Worm (Caenorhabditis elegans) whole organism, young adult: Measurements from ENCODE around the gene mdt-17.

ENCODE experiments used
- F39B2.1 ChIP-seq: fragments of 200-800 bp; sonication (Bioruptor generic); IDR thresholded peaks from 2 replicates; pipeline ENCODE4 v1.3.6; 2022; ENCODE audit warnings: missing genetic modification reagents, missing genetic modification characterization, missing compliant biosample characterization
- ama-1 ChIP-seq, 3 experiments: fragments of 150-350 bp in 1 of 3; sonication (generic microtip) in 2 of 3; optimal IDR thresholded peaks; 2 replicates each; lab custom pipeline; 2014 to 2018; ENCODE audit warnings: missing biosample characterization in 2 of 3, missing genetic modification characterization in 2 of 3, missing genetic modification reagents in 2 of 3
- bed-1 ChIP-seq: fragments of 200-800 bp; sonication (Bioruptor generic); IDR thresholded peaks from 2 replicates; pipeline ENCODE4 v1.3.6; 2022; ENCODE audit warnings: missing genetic modification reagents, missing genetic modification characterization, missing compliant biosample characterization
- let-607 ChIP-seq, 2 experiments: fragments of 200-800 bp in 1 of 2; sonication (Bioruptor generic) in 1 of 2; sonication (generic microtip) in 1 of 2; optimal IDR thresholded peaks; 2 replicates each; lab custom pipeline; 2016 to 2018; ENCODE audit warnings: mild to moderate bottlenecking in 2 of 2, missing compliant biosample characterization in 2 of 2, missing genetic modification characterization in 2 of 2, moderate library complexity in 2 of 2, missing genotype in 1 of 2
- snpc-4 ChIP-seq, 5 experiments: fragments of 150-350 bp in 1 of 5; sonication (generic microtip) in 4 of 5; optimal IDR thresholded peaks; 2 replicates each; lab custom pipeline; 2014 to 2018; ENCODE audit warnings: missing genetic modification characterization in 5 of 5, missing biosample characterization in 3 of 5, antibody characterized with exemption in 2 of 5, mild to moderate bottlenecking in 2 of 5, missing compliant biosample characterization in 2 of 5, missing genotype in 2 of 5, moderate library complexity in 2 of 5, missing genetic modification reagents in 1 of 5
- ztf-18 ChIP-seq: sonication (generic microtip); optimal IDR thresholded peaks from 2 replicates; lab custom pipeline; 2016; ENCODE audit warnings: missing genotype, mild to moderate bottlenecking, missing genetic modification characterization, missing compliant biosample characterization

DNA sequence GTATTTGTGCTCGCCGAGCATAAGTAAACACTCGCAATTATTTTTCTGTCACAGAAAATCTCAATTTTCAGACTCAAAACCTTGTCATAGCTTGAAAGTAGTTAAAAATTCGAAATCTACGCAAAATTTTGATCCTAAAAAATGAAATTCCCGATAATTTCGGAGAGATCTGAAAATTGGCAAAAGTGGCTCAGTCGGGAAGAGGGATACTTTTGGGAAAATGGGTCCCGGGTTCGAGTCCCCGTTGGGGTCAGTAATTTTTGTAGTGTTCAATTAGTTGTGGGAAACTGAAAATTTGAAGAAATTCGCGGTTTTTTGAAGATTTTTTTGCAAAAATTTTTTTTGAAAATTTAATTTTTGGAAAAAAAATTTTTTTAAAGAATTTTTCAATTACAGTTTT is 9.9 kb upstream of the mdt-17 start:
- TF ChIP-seq ama-1 (optimal IDR thresholded peaks at IDR 0.05; lab: Kevin White, UChicago) (no peak), ama-1 (GFP tag; optimal IDR thresholded peaks at IDR 0.05; lab: Kevin White, UChicago) (no peak), bed-1 (no peak), snpc-4 (GFP tag; optimal IDR thresholded peaks at IDR 0.05; lab: Kevin White, UChicago) (no peak), snpc-4 (tag; optimal IDR thresholded peaks at IDR 0.05; lab: Kevin White, UChicago) (no peak), F39B2.1 (GFP tag; lab: Robert Waterston, UW) (no peak), ztf-18 (tag; lab: Kevin White, UChicago) (no peak), let-607 (tag; optimal IDR thresholded peaks at IDR 0.05; lab: Kevin White, UChicago) (no peak)
